Worm (Caenorhabditis elegans) whole organism, L4 larva: Measurements from ENCODE around the gene dop-2.

Experiments used
- fos-1 ChIP-seq: fragments of 150-350 bp; optimal IDR thresholded peaks from 2 replicates; lab custom pipeline; 2014; ENCODE audit warnings: missing biosample characterization, missing genetic modification characterization
- hlh-30 ChIP-seq: sonication (generic microtip); optimal IDR thresholded peaks from 2 replicates; lab custom pipeline; 2017; ENCODE audit warnings: antibody characterized with exemption, mild to moderate bottlenecking, missing genetic modification characterization, missing compliant biosample characterization; ENCODE audit not compliant: insufficient read depth
- nhr-76 ChIP-seq: fragments of 150-350 bp; optimal IDR thresholded peaks from 2 replicates; lab custom pipeline; 2014; ENCODE audit warnings: missing biosample characterization, missing genetic modification characterization
- pqm-1 ChIP-seq: sonication (generic microtip); optimal IDR thresholded peaks from 2 replicates; lab custom pipeline; 2017; ENCODE audit warnings: missing biosample characterization, missing genetic modification characterization

- no peak for TF ChIP-seq fos-1
- no peak for TF ChIP-seq nhr-76 (tag; lab: Kevin White, UChicago)
- no peak for TF ChIP-seq hlh-30 (tag; lab: Kevin White, UChicago)
- TF ChIP-seq pqm-1, result no peak
Measured at ce11 chrV:9588574-9588973, 19.8 kb upstream of the dop-2 start.
